Fruit fly (Drosophila melanogaster): ENCODE data around the gene CG17572.

dm6 chr2L:19097374-19097773 lies 23.4 kb upstream of the CG17572 start:
- TF ChIP-seq Hr39 (GFP tag; optimal IDR thresholded peaks at IDR 0.05), result no peak
- no peak for TF ChIP-seq CG34406 (GFP tag; optimal IDR thresholded peaks at IDR 0.05)
- TF ChIP-seq cyc (GFP tag; optimal IDR thresholded peaks at IDR 0.05), result no peak
- no peak for TF ChIP-seq Hr4 (GFP tag; optimal IDR thresholded peaks at IDR 0.05)
- no peak for TF ChIP-seq acj6 (GFP tag; optimal IDR thresholded peaks at IDR 0.05)
- no peak for TF ChIP-seq CG11902 (GFP tag; optimal IDR thresholded peaks at IDR 0.05)
- no peak for TF ChIP-seq CG6808 (GFP tag; optimal IDR thresholded peaks at IDR 0.05)
- no peak for TF ChIP-seq CG1621 (tag; optimal IDR thresholded peaks at IDR 0.05)
- TF ChIP-seq CG32006 (GFP tag; optimal IDR thresholded peaks at IDR 0.05), result no peak
- no peak for TF ChIP-seq Eip93F (GFP tag; optimal IDR thresholded peaks at IDR 0.05)

All from whole organism, prepupa.